Worm (Caenorhabditis elegans) whole organism, young adult: ENCODE results near the gene iars-1.

Source experiments
- B0336.3 ChIP-seq: fragments of 200-800 bp; sonication (Bioruptor generic); IDR thresholded peaks from 2 replicates; pipeline ENCODE4 v1.3.6; 2022; ENCODE audit warnings: missing genetic modification characterization, missing compliant biosample characterization
- C06A6.2 ChIP-seq: fragments of 200-800 bp; sonication (Bioruptor generic); conservative IDR thresholded peaks from 2 replicates; pipeline ENCODE4 v1.3.6; 2022; ENCODE audit warnings: missing genetic modification characterization, missing compliant biosample characterization
- F23B12.7 ChIP-seq: sonication (generic microtip); optimal IDR thresholded peaks from 2 replicates; lab custom pipeline; 2017; ENCODE audit warnings: missing genetic modification characterization, mild to moderate bottlenecking, missing compliant biosample characterization, antibody characterized with exemption, moderate library complexity; ENCODE audit not compliant: insufficient read depth
- F37B4.10 ChIP-seq: fragments of 200-800 bp; sonication (Bioruptor generic); IDR thresholded peaks from 2 replicates; pipeline ENCODE4 v1.3.6; 2022; ENCODE audit warnings: missing genetic modification characterization, missing compliant biosample characterization
- F49E8.2 ChIP-seq: sonication (generic microtip); optimal IDR thresholded peaks from 3 replicates; lab custom pipeline; 2017; ENCODE audit warnings: missing genetic modification characterization, mild to moderate bottlenecking, missing compliant biosample characterization, antibody characterized with exemption, moderate library complexity; ENCODE audit not compliant: insufficient read depth
- F57A8.1 ChIP-seq: fragments of 200-800 bp; sonication (Bioruptor generic); optimal IDR thresholded peaks from 2 replicates; lab custom pipeline; 2018; ENCODE audit warnings: mild to moderate bottlenecking, missing genetic modification characterization, moderate library complexity, missing compliant biosample characterization
- T26A5.8 ChIP-seq: sonication (generic microtip); optimal IDR thresholded peaks from 2 replicates; lab custom pipeline; 2016; ENCODE audit warnings: missing genetic modification characterization, missing compliant biosample characterization
- Y53G8AR.9 ChIP-seq: fragments of 200-800 bp; sonication (Bioruptor generic); conservative IDR thresholded peaks from 2 replicates; pipeline ENCODE4 v1.3.6; 2022; ENCODE audit warnings: missing genetic modification reagents, missing genetic modification characterization, missing compliant biosample characterization
- Y67H2A.10 ChIP-seq: fragments of 200-800 bp; sonication (Bioruptor generic); conservative IDR thresholded peaks from 2 replicates; pipeline ENCODE4 v1.3.6; 2022; ENCODE audit warnings: missing genetic modification reagents, missing genetic modification characterization, missing compliant biosample characterization
- ama-1 ChIP-seq, 3 experiments: fragments of 150-350 bp in 1 of 3; sonication (generic microtip) in 2 of 3; optimal IDR thresholded peaks; 2 replicates each; lab custom pipeline; 2014 to 2018; ENCODE audit warnings: missing biosample characterization in 2 of 3, missing genetic modification characterization in 2 of 3, missing genetic modification reagents in 2 of 3
- athp-1 ChIP-seq: sonication (generic microtip); optimal IDR thresholded peaks from 2 replicates; lab custom pipeline; 2017; ENCODE audit warnings: mild to moderate bottlenecking, missing genetic modification characterization, missing compliant biosample characterization
- cebp-1 ChIP-seq, 2 experiments: fragments of 200-800 bp in 1 of 2; sonication (Bioruptor generic) in 1 of 2; sonication (generic microtip) in 1 of 2; IDR thresholded peaks in 1 of 2; optimal IDR thresholded peaks in 1 of 2; 2 replicates each; pipeline versions ENCODE4 v1.3.6 to Lab custom; 2017 to 2022; ENCODE audit warnings: missing compliant biosample characterization in 2 of 2, missing genetic modification characterization in 2 of 2, mild to moderate bottlenecking in 1 of 2, missing genetic modification reagents in 1 of 2, moderate library complexity in 1 of 2
- ceh-100 ChIP-seq: fragments of 200-800 bp; sonication (Bioruptor generic); IDR thresholded peaks from 2 replicates; pipeline ENCODE4 v1.3.6; 2022; ENCODE audit warnings: missing genetic modification reagents, missing genetic modification characterization, missing compliant biosample characterization
- ceh-58 ChIP-seq: fragments of 200-800 bp; sonication (Bioruptor generic); IDR thresholded peaks from 2 replicates; pipeline ENCODE4 v1.3.6; 2022; ENCODE audit warnings: missing genetic modification characterization, missing compliant biosample characterization
- ceh-91 ChIP-seq: fragments of 200-800 bp; sonication (Bioruptor generic); IDR thresholded peaks from 2 replicates; pipeline ENCODE4 v1.3.6; 2022; ENCODE audit warnings: missing genetic modification reagents, missing genetic modification characterization, missing compliant biosample characterization
- egl-18 ChIP-seq: fragments of 200-800 bp; sonication (Bioruptor generic); IDR thresholded peaks from 2 replicates; pipeline ENCODE4 v1.3.6; 2022; ENCODE audit warnings: missing genetic modification reagents, missing genetic modification characterization, missing compliant biosample characterization
- ekl-4 ChIP-seq: fragments of 200-800 bp; sonication (Bioruptor generic); IDR thresholded peaks from 2 replicates; pipeline ENCODE4 v1.3.6; 2022; ENCODE audit warnings: missing genetic modification reagents, missing genetic modification characterization, missing compliant biosample characterization
- him-1 ChIP-seq: sonication (generic microtip); optimal IDR thresholded peaks from 2 replicates; lab custom pipeline; 2016; ENCODE audit warnings: missing genotype, missing genetic modification reagents, missing genetic modification characterization, missing compliant biosample characterization
- hlh-12 ChIP-seq: sonication (generic microtip); optimal IDR thresholded peaks from 2 replicates; lab custom pipeline; 2016; ENCODE audit warnings: missing genetic modification characterization, missing compliant biosample characterization
- hsf-1 ChIP-seq: fragments of 200-800 bp; sonication (Bioruptor generic); IDR thresholded peaks from 2 replicates; pipeline ENCODE4 v1.3.6; 2022; ENCODE audit warnings: missing genetic modification reagents, missing genetic modification characterization, missing compliant biosample characterization
- lag-1 ChIP-seq: fragments of 200-800 bp; sonication (Bioruptor generic); IDR thresholded peaks from 2 replicates; pipeline ENCODE4 v1.3.6; 2022; ENCODE audit warnings: missing genetic modification reagents, missing genetic modification characterization, missing compliant biosample characterization
- let-526 ChIP-seq: fragments of 200-800 bp; sonication (Bioruptor generic); IDR thresholded peaks from 2 replicates; pipeline ENCODE4 v1.3.6; 2022; ENCODE audit warnings: missing genetic modification reagents, missing genetic modification characterization, missing compliant biosample characterization
- madf-6 ChIP-seq: fragments of 200-800 bp; sonication (Bioruptor generic); IDR thresholded peaks from 2 replicates; pipeline ENCODE4 v1.3.6; 2022; ENCODE audit warnings: missing genetic modification reagents, missing genetic modification characterization, missing compliant biosample characterization
- nfya-1 ChIP-seq: sonication (generic microtip); optimal IDR thresholded peaks from 2 replicates; lab custom pipeline; 2017; ENCODE audit warnings: antibody characterized with exemption, missing compliant biosample characterization, missing genetic modification characterization, borderline replicate concordance; ENCODE audit not compliant: insufficient read depth
- nhr-120 ChIP-seq: fragments of 200-800 bp; sonication (Bioruptor generic); IDR thresholded peaks from 2 replicates; pipeline ENCODE4 v1.3.6; 2022; ENCODE audit warnings: missing genetic modification characterization, missing compliant biosample characterization
- nhr-80 ChIP-seq: sonication (generic microtip); optimal IDR thresholded peaks from 2 replicates; lab custom pipeline; 2016; ENCODE audit warnings: missing genetic modification characterization, missing compliant biosample characterization
- nhr-90 ChIP-seq: sonication (generic microtip); optimal IDR thresholded peaks from 2 replicates; lab custom pipeline; 2016; ENCODE audit warnings: missing genotype, mild to moderate bottlenecking, missing genetic modification characterization, missing compliant biosample characterization
- sea-2 ChIP-seq: fragments of 200-800 bp; sonication (Bioruptor generic); IDR thresholded peaks from 2 replicates; pipeline ENCODE4 v1.3.6; 2022; ENCODE audit warnings: missing genetic modification characterization, missing compliant biosample characterization
- snpc-4 ChIP-seq, 5 experiments: fragments of 150-350 bp in 1 of 5; sonication (generic microtip) in 4 of 5; optimal IDR thresholded peaks; 2 replicates each; lab custom pipeline; 2014 to 2018; ENCODE audit warnings: missing genetic modification characterization in 5 of 5, missing biosample characterization in 3 of 5, antibody characterized with exemption in 2 of 5, mild to moderate bottlenecking in 2 of 5, missing compliant biosample characterization in 2 of 5, missing genotype in 2 of 5, moderate library complexity in 2 of 5, missing genetic modification reagents in 1 of 5
- tbp1 ChIP-seq: fragments of 200-800 bp; sonication (Bioruptor generic); optimal IDR thresholded peaks from 2 replicates; lab custom pipeline; 2018; ENCODE audit warnings: mild to moderate bottlenecking, missing genetic modification characterization, missing compliant biosample characterization
- unc-62 ChIP-seq: fragments of 150-350 bp; optimal IDR thresholded peaks from 2 replicates; lab custom pipeline; 2014; ENCODE audit warnings: missing biosample characterization, missing genetic modification reagents, missing genetic modification characterization
- zfh-2 ChIP-seq: fragments of 200-800 bp; sonication (Bioruptor generic); conservative IDR thresholded peaks from 2 replicates; pipeline ENCODE4 v1.3.6; 2022; ENCODE audit warnings: missing genetic modification reagents, missing genetic modification characterization, missing compliant biosample characterization
- ztf-18 ChIP-seq: sonication (generic microtip); optimal IDR thresholded peaks from 2 replicates; lab custom pipeline; 2016; ENCODE audit warnings: missing genotype, mild to moderate bottlenecking, missing genetic modification characterization, missing compliant biosample characterization

iars-1 gene

DNA sequence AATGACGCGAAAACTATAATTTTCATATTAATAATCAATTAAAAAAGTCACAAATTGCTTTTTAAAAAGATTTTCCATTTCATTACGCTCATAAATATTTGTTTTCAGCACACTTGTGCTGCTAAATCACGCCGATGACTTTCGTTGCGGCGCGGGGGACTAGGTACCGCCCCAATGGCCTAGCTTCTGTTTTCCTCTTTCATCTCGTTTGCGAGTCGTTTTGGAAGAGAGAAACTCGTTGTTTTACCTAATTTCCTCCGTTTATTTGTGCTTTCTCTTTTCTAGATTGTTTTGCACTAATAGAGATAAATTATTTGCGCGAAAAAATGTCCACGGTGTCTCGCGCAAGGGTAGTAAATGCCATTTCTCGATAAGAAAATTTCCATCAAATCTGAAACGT is 12.6 kb downstream of the iars-1 start:
- TF ChIP-seq egl-18 (GFP tag; lab: Robert Waterston, UW) (no peak), F49E8.2 (tag; lab: Kevin White, UChicago) (no peak), F37B4.10 (no peak), nhr-120 (GFP tag; lab: Robert Waterston, UW) (no peak), ztf-18 (tag; lab: Kevin White, UChicago) (peak; percentile 59), nhr-90 (tag; lab: Kevin White, UChicago) (no peak), zfh-2 (GFP tag; lab: Robert Waterston, UW) (no peak), lag-1 (GFP tag; lab: Robert Waterston, UW) (no peak), snpc-4 (GFP tag; optimal IDR thresholded peaks at IDR 0.05; lab: Kevin White, UChicago) (peak; percentile 5), snpc-4 (tag; optimal IDR thresholded peaks at IDR 0.05; lab: Kevin White, UChicago) (no peak), unc-62 (GFP tag; lab: Kevin White, UChicago) (no peak), Y67H2A.10 (GFP tag; lab: Robert Waterston, UW) (0 out of 2 replicates have a peak, but pooled peaks have one; percentile 0), nfya-1 (tag; lab: Kevin White, UChicago) (no peak), ceh-91 (GFP tag; lab: Robert Waterston, UW) (no peak), F23B12.7 (tag; lab: Kevin White, UChicago) (no peak), ceh-100 (no peak), ekl-4 (GFP tag; lab: Robert Waterston, UW) (no peak), Y53G8AR.9 (GFP tag; lab: Robert Waterston, UW) (no peak), F57A8.1 (GFP tag; lab: Kevin White, UChicago) (no peak), C06A6.2 (no peak), cebp-1 (GFP tag; IDR thresholded peaks at IDR 0.05; lab: Robert Waterston, UW) (no peak), cebp-1 (tag; optimal IDR thresholded peaks at IDR 0.05; lab: Kevin White, UChicago) (peak; percentile 3), ceh-58 (GFP tag; lab: Robert Waterston, UW) (no peak), T26A5.8 (tag; lab: Kevin White, UChicago) (no peak), sea-2 (GFP tag; lab: Robert Waterston, UW) (no peak), hsf-1 (no peak)

DNA sequence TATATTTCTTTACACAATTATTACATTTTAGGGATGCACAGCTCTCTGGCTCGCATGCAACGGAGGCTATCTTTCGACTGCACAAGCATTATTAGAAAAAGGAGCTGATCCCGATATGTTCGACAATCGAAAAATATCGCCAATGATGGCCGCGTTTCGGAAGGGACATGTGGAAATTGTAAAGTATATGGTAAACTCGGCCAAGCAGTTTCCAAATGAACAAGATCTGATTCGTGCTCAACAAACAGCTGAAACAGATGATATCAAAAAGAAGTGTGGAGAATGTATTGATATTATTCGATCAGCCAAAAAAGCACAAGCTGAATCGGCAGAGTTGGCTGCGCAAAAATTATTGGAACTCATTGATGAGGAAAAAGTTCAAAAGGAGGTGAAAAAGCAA is 14.5 kb downstream of the iars-1 start:
- TF ChIP-seq ceh-58 (GFP tag; lab: Robert Waterston, UW): no peak

DNA sequence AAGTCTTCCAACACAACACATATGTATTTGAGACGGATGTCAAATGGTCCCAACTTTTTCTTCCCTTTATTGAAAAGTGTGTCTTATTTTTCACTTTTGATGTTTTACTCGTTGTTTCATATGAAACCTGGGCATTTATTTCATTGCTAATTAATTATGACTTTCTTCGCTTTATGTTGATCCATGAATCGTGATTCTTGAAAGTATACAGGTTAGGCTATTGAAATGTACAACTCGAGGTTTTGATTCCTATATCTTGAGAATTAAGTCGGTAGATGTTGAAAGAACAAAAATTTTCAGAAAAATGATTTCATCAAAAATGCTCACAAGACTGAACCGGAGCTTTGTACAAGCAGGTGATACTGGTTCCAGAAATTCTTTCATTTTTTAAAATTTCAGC is 18.7 kb downstream of the iars-1 start, which contains the start of gene nfu-1:
Gene nfu-1 (plus strand): TSS at position 301 of the 400 bp plus-strand sequence.
- peak; percentile 41; the same call in 1 of the 2 replicates for TF ChIP-seq madf-6
- TF ChIP-seq B0336.3 (GFP tag; lab: Robert Waterston, UW): peak; percentile 29; the same call in 1 of the 2 replicates
- TF ChIP-seq let-526 (GFP tag; lab: Robert Waterston, UW): no peak
- TF ChIP-seq ekl-4 (GFP tag; lab: Robert Waterston, UW): peak; percentile 45
- 0 out of 2 replicates have a peak, but pooled peaks have one; percentile 11 for TF ChIP-seq hsf-1
- TF ChIP-seq tbp1: no peak
- TF ChIP-seq hlh-12 (tag; lab: Kevin White, UChicago): no peak
- no peak for TF ChIP-seq ama-1 (optimal IDR thresholded peaks at IDR 0.05; lab: Kevin White, UChicago)
- TF ChIP-seq ama-1 (GFP tag; optimal IDR thresholded peaks at IDR 0.05; lab: Kevin White, UChicago): peak in 1 of 2 experiments; percentile 41
- no peak for TF ChIP-seq sea-2 (GFP tag; lab: Robert Waterston, UW)

DNA sequence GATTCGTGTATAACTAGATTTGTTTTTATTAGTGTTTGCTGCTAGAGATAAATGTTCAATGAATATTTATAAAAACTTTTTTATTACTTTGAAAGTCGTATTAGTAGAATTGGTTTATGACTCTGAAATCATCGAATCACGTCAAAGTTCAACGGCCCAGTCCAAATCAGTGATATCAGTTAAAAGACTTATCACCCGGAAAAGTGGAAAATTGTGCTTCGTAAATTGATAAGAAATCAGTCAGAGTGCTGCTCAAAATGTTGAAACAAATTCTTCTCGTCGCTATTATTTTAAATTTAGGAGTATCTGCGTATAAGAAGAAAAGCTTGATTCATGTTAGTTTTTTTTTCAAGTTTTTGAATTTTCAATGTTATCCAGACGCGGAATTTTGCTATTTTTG is 19.9 kb downstream of the iars-1 start, which contains the start of gene R10H10.3:
Gene R10H10.3 (plus strand): TSS at position 243 of the 400 bp plus-strand sequence.
- TF ChIP-seq nhr-80 (tag; lab: Kevin White, UChicago): peak; percentile 71
- TF ChIP-seq him-1 (tag; lab: Kevin White, UChicago): peak; percentile 53
- 0 out of 2 replicates have a peak, but pooled peaks have one; percentile 17 for TF ChIP-seq cebp-1 (GFP tag; IDR thresholded peaks at IDR 0.05; lab: Robert Waterston, UW)
- TF ChIP-seq cebp-1 (tag; optimal IDR thresholded peaks at IDR 0.05; lab: Kevin White, UChicago): no peak
- TF ChIP-seq athp-1 (tag; lab: Kevin White, UChicago): no peak
